Fruit fly (Drosophila melanogaster): Measurements from ENCODE around the gene Tengl3.
A peak's percentile ranks its signal among the peaks of the same experiment; 100 is the strongest.

DNA sequence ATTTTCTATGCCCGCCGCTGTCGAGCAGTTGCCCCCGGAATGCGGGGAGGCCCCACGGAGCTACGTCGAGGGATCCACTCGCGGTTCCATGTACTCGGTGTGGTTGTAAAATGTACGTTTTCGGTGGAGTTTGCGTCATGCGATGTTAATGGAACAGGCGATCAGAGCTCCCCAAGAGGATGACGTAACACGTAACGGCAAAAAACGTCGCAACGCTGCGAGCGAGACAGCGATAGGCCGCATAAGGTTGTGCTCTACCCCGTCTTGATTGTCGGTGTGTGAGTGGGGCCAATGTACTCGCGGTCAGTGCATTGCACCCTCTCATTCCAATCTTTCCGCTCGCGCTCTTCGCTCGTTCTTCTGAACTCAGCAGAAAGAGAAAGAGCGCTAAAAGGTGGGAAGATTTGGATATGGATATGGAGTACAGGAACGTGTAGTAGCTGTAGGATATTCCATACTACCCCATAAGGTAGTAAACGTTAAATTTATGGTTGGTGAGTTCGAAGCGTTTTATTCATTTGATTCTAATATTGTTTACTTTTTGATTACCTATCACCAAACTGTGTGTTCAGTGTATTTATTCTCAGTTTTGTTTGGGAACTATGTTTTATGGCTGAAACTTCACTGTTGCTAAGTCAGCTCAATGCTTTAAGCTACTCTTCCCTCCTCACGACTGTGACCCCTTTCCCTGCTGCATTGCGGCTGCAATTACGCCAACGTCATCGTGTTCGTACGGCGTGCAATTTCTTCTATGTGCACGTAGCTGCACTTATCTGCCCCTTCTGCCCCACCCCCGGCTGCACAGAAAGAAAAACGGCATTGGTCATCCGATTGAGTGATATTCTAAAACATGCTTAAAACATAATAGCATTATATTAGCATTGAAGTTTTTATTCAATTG lies 37.7 kb downstream of the Tengl3 start:
- TF ChIP-seq Hr39 (GFP tag; optimal IDR thresholded peaks at IDR 0.05) (no peak), Ets21C (GFP tag; optimal IDR thresholded peaks at IDR 0.05) (no peak), Sox102F (GFP tag; optimal IDR thresholded peaks at IDR 0.05) (peak; percentile 9)

Measured in whole organism, prepupa.